Worm (Caenorhabditis elegans): ENCODE data around the gene Y66D12A.1.

DNA sequence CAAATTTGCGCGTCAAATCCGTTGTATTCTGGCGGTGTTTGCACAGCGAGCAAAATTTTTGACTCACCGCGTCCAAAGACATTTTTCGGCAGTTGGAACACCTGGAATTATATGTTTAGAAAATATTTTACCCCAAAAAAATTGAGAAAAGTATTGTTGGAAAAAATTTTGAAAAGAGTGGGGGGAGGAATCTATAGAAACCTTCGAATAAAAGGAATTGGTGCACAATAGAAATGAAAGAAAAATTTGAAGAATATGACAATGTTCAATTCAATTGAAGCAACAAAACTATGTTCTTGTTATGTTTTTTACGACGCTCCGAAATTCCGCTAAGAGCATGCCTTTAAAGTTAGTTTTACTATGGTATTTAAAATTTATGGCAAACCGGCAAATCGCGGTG is 21.4 kb downstream of the Y66D12A.1 start, which contains the start of gene Y66A7A.7:
- TF ChIP-seq ceh-9 (tag; optimal IDR thresholded peaks at IDR 0.05) (no peak), C38D4.7 (GFP tag; optimal IDR thresholded peaks at IDR 0.05) (no peak), fax-1 (tag; optimal IDR thresholded peaks at IDR 0.05) (no peak), pha-4 (tag; optimal IDR thresholded peaks at IDR 0.05) (no peak), nhr-232 (tag; optimal IDR thresholded peaks at IDR 0.05) (no peak)
